Fruit fly (Drosophila melanogaster) S2 (cell line): ENCODE measurements around the gene Cpr65Az.
"Not testable (repeated sequence)": the region's sequence is repeated elsewhere in the genome, so short reads cannot be mapped to it uniquely, and the experiment has no call there.

Experiments
- CG8478 ChIP-seq: fragments of >200 bp; optimal IDR thresholded peaks from 2 replicates; lab custom pipeline; 2018
- CTCF ChIP-seq, 2 experiments: fragments of >200 bp; optimal IDR thresholded peaks; 2 replicates each; lab custom pipeline; 2018

DNA sequence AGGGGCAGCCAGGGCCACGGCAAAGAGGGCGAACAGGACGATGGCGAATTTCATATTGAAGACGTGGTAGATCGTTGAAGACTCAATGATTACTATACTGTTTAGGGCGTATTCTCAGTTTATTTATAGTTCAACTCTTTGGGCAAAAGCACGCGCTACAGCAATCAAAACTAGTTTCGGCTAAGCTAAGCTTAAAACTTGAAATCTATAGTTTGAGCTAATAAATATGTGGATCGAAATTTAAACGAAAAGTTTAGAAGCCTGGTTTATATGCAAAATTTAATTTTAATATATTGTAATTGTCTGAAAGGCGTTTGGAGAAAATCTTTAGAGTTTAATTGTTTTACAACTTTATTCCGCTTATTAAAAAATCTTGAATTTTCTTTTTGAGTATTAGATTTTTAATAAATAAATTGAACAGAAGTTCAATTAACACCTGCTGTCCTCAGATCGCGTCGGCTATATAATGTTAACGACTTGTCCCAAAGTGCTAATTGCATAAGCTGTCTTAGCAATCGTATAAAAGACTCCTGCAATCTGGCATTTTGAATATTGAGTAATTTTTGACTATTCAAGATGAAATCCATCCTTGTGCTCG is 9.8 kb upstream of the Cpr65Az start, which contains the start of the genes Cpr65Ax2 and Lcp65Aa:
- TF ChIP-seq CG8478; CTCF (optimal IDR thresholded peaks at IDR 0.05; lab: Kevin White, UChicago): not testable (repeated sequence)
